Worm (Caenorhabditis elegans) whole organism, L4 larva: ENCODE data around the gene iffb-1.

ENCODE experiments used
- D1046.2 ChIP-seq: fragments of 200-800 bp; sonication (Bioruptor generic); IDR thresholded peaks from 2 replicates; pipeline ENCODE4 v1.3.6; 2022; ENCODE audit warnings: missing genetic modification characterization, missing compliant biosample characterization
- F10B5.3 ChIP-seq: sonication (generic microtip); optimal IDR thresholded peaks from 2 replicates; lab custom pipeline; 2016; ENCODE audit warnings: mild to moderate bottlenecking, missing genetic modification characterization, missing compliant biosample characterization
- F37D6.2 ChIP-seq: sonication (generic microtip); optimal IDR thresholded peaks from 2 replicates; lab custom pipeline; 2016; ENCODE audit warnings: mild to moderate bottlenecking, missing genetic modification characterization, missing compliant biosample characterization
- R02D3.7 ChIP-seq: fragments of 150-350 bp; sonication (generic microtip); optimal IDR thresholded peaks from 3 replicates; lab custom pipeline; 2014; ENCODE audit warnings: missing biosample characterization, missing genetic modification characterization
- Y48G9A.11 ChIP-seq: fragments of 200-800 bp; sonication (Bioruptor generic); IDR thresholded peaks from 2 replicates; pipeline ENCODE4 v1.3.6; 2022; ENCODE audit warnings: missing genetic modification reagents, missing genetic modification characterization, missing compliant biosample characterization
- aha-1 ChIP-seq: fragments of 150-350 bp; peaks from one replicate; lab custom pipeline; 2014; ENCODE audit warnings: missing biosample characterization, missing genetic modification characterization
- ama-1 ChIP-seq: fragments of 150-350 bp; optimal IDR thresholded peaks from 2 replicates; lab custom pipeline; 2014; ENCODE audit warnings: inconsistent platforms, mixed read lengths
- ctbp-1 ChIP-seq: fragments of 200-800 bp; sonication (Bioruptor generic); IDR thresholded peaks from 2 replicates; pipeline ENCODE4 v1.3.6; 2022; ENCODE audit warnings: missing genetic modification reagents, missing genetic modification characterization, missing compliant biosample characterization
- daf-8 ChIP-seq: fragments of 200-800 bp; sonication (Bioruptor generic); IDR thresholded peaks from 2 replicates; pipeline ENCODE4 v1.3.6; 2022; ENCODE audit warnings: missing genetic modification characterization, missing compliant biosample characterization
- dmd-8 ChIP-seq: fragments of 200-800 bp; sonication (Bioruptor generic); IDR thresholded peaks from 2 replicates; pipeline ENCODE4 v1.3.6; 2022; ENCODE audit warnings: missing genetic modification characterization, missing compliant biosample characterization
- dpl-1 ChIP-seq: fragments of 150-350 bp; optimal IDR thresholded peaks from 2 replicates; lab custom pipeline; 2014; ENCODE audit warnings: missing biosample characterization, missing genetic modification reagents, missing genetic modification characterization
- gei-8 ChIP-seq: fragments of 200-800 bp; sonication (Bioruptor generic); optimal IDR thresholded peaks from 2 replicates; lab custom pipeline; 2018; ENCODE audit warnings: mild to moderate bottlenecking, missing genetic modification characterization, missing compliant biosample characterization
- hlh-11 ChIP-seq: fragments of 200-800 bp; sonication (Bioruptor generic); optimal IDR thresholded peaks from 2 replicates; lab custom pipeline; 2018; ENCODE audit warnings: mild to moderate bottlenecking, missing genetic modification characterization, missing compliant biosample characterization
- hlh-30 ChIP-seq: sonication (generic microtip); optimal IDR thresholded peaks from 2 replicates; lab custom pipeline; 2017; ENCODE audit warnings: antibody characterized with exemption, mild to moderate bottlenecking, missing genetic modification characterization, missing compliant biosample characterization; ENCODE audit not compliant: insufficient read depth
- lim-7 ChIP-seq: fragments of 200-800 bp; sonication (Bioruptor generic); IDR thresholded peaks from 2 replicates; pipeline ENCODE4 v1.3.6; 2022; ENCODE audit warnings: missing genetic modification characterization, missing compliant biosample characterization
- lin-15B ChIP-seq: fragments of 150-350 bp; sonication (generic microtip); optimal IDR thresholded peaks from 3 replicates; lab custom pipeline; 2014; ENCODE audit warnings: missing biosample characterization, missing genetic modification characterization
- lin-38 ChIP-seq: fragments of 200-800 bp; sonication (Bioruptor generic); IDR thresholded peaks from 2 replicates; pipeline ENCODE4 v1.3.6; 2022; ENCODE audit warnings: missing genetic modification reagents, missing genetic modification characterization, missing compliant biosample characterization
- lsy-2 ChIP-seq, 2 experiments: fragments of 150-350 bp in 1 of 2; sonication (generic microtip) in 1 of 2; optimal IDR thresholded peaks; 2 replicates each; lab custom pipeline; 2014 to 2017; ENCODE audit warnings: missing biosample characterization in 2 of 2, missing genetic modification characterization in 2 of 2
- madf-9 ChIP-seq: fragments of 200-800 bp; sonication (Bioruptor generic); conservative IDR thresholded peaks from 2 replicates; pipeline ENCODE4 v1.3.6; 2022; ENCODE audit warnings: missing genetic modification reagents, missing genetic modification characterization, missing compliant biosample characterization
- mdl-1 ChIP-seq, 2 experiments: fragments of 150-350 bp in 1 of 2; sonication (generic microtip) in 1 of 2; optimal IDR thresholded peaks; 2 replicates each; lab custom pipeline; 2014 to 2017; ENCODE audit warnings: missing biosample characterization in 2 of 2, missing genetic modification characterization in 2 of 2
- mes-2 ChIP-seq: sonication (generic microtip); optimal IDR thresholded peaks from 2 replicates; lab custom pipeline; 2016; ENCODE audit warnings: missing genotype, mild to moderate bottlenecking, missing genetic modification characterization, missing compliant biosample characterization; ENCODE audit not compliant: poor library complexity, severe bottlenecking
- mxl-2 ChIP-seq: fragments of 200-800 bp; sonication (Bioruptor generic); conservative IDR thresholded peaks from 2 replicates; pipeline ENCODE4 v1.3.6; 2022; ENCODE audit warnings: missing genetic modification reagents, missing genetic modification characterization, missing compliant biosample characterization
- mxl-3 ChIP-seq: fragments of 200-800 bp; sonication (Bioruptor generic); optimal IDR thresholded peaks from 2 replicates; lab custom pipeline; 2018; ENCODE audit warnings: mild to moderate bottlenecking, missing genetic modification characterization, missing compliant biosample characterization
- nhr-11 ChIP-seq: fragments of 150-350 bp; optimal IDR thresholded peaks from 2 replicates; lab custom pipeline; 2014; ENCODE audit warnings: missing biosample characterization, missing genetic modification characterization
- nhr-237 ChIP-seq: sonication (generic microtip); optimal IDR thresholded peaks from 2 replicates; lab custom pipeline; 2017; ENCODE audit warnings: missing biosample characterization, missing genetic modification characterization
- nhr-6 ChIP-seq: fragments of 150-350 bp; optimal IDR thresholded peaks from 2 replicates; lab custom pipeline; 2014; ENCODE audit warnings: missing biosample characterization, missing genetic modification characterization
- pha-4 ChIP-seq, 2 experiments: fragments of 150-350 bp in 1 of 2; fragments of 200-800 bp in 1 of 2; sonication (Bioruptor generic) in 1 of 2; IDR thresholded peaks in 1 of 2; optimal IDR thresholded peaks in 1 of 2; 2 replicates each; pipeline versions ENCODE4 v1.3.6 to Lab custom; 2014 to 2022; ENCODE audit warnings: missing genetic modification characterization in 2 of 2, missing genetic modification reagents in 2 of 2, missing biosample characterization in 1 of 2, missing compliant biosample characterization in 1 of 2
- php-3 ChIP-seq: fragments of 200-800 bp; sonication (Bioruptor generic); IDR thresholded peaks from 2 replicates; pipeline ENCODE4 v1.3.6; 2022; ENCODE audit warnings: missing genetic modification reagents, missing genetic modification characterization, missing compliant biosample characterization
- saeg-2 ChIP-seq: fragments of 200-800 bp; sonication (Bioruptor generic); IDR thresholded peaks from 2 replicates; pipeline ENCODE4 v1.3.6; 2022; ENCODE audit warnings: missing genetic modification reagents, missing genetic modification characterization, missing compliant biosample characterization
- sdz-12 ChIP-seq: fragments of 200-800 bp; sonication (Bioruptor generic); optimal IDR thresholded peaks from 2 replicates; lab custom pipeline; 2018; ENCODE audit warnings: mild to moderate bottlenecking, missing genetic modification characterization, missing compliant biosample characterization
- spr-1 ChIP-seq: sonication (generic microtip); optimal IDR thresholded peaks from 2 replicates; lab custom pipeline; 2016; ENCODE audit warnings: mild to moderate bottlenecking, missing genetic modification characterization, missing compliant biosample characterization
- unc-62 ChIP-seq, 3 experiments: fragments of 150-350 bp in 1 of 3; sonication (generic microtip); optimal IDR thresholded peaks in 2 of 3; peaks in 1 of 3; 1 replicate in 1 of 3; 2 replicates in 2 of 3; lab custom pipeline; 2014 to 2017; ENCODE audit warnings: missing biosample characterization in 3 of 3, missing genetic modification characterization in 3 of 3, missing genetic modification reagents in 3 of 3, missing genotype in 1 of 3
- zfp-2 ChIP-seq: sonication (generic microtip); optimal IDR thresholded peaks from 2 replicates; lab custom pipeline; 2016; ENCODE audit warnings: mild to moderate bottlenecking, missing genetic modification characterization, missing compliant biosample characterization
- ztf-11 ChIP-seq: fragments of 150-350 bp; optimal IDR thresholded peaks from 2 replicates; lab custom pipeline; 2014; ENCODE audit warnings: missing biosample characterization, missing genetic modification characterization
- ztf-7 ChIP-seq: fragments of 150-350 bp; optimal IDR thresholded peaks from 2 replicates; lab custom pipeline; 2014; ENCODE audit warnings: missing biosample characterization, missing genetic modification characterization

The iffb-1 gene

ce11 chrIII:2331033-2331625 is 16.9 kb downstream of the iffb-1 start, which contains the start of the genes Y54F10BM.13 and ppm-1.D (continued):
- no peak for TF ChIP-seq F37D6.2 (tag; lab: Kevin White, UChicago)
- TF ChIP-seq ztf-11 (tag; lab: Kevin White, UChicago), result no peak
- no peak for TF ChIP-seq spr-1 (tag; lab: Kevin White, UChicago)
- TF ChIP-seq dmd-8, result no peak
- peak; percentile 43; the same call in 1 of the 2 replicates for TF ChIP-seq Y48G9A.11 (GFP tag; lab: Robert Waterston, UW)
- no peak for TF ChIP-seq hlh-11 (tag; lab: Kevin White, UChicago)
- no peak for TF ChIP-seq unc-62 (GFP tag; optimal IDR thresholded peaks at IDR 0.05 in 1 of 2; lab: Kevin White, UChicago)
- TF ChIP-seq unc-62 (tag; optimal IDR thresholded peaks at IDR 0.05; lab: Kevin White, UChicago), result no peak
- no peak for TF ChIP-seq sdz-12 (GFP tag; lab: Kevin White, UChicago)
- TF ChIP-seq lsy-2 (tag; optimal IDR thresholded peaks at IDR 0.05; lab: Kevin White, UChicago), result peak in 1 of 2 experiments; percentile 21
- TF ChIP-seq mes-2 (tag; lab: Kevin White, UChicago), result no peak
- peak; percentile 85 for TF ChIP-seq dpl-1 (GFP tag; lab: Kevin White, UChicago)
- TF ChIP-seq daf-8, result no peak

ce11 chrIII:2343273-2343672 is 29.0 kb downstream of the iffb-1 start, which contains the start of gene phf-5:
TSS of gene phf-5 (plus strand) at chrIII:2343573.
- TF ChIP-seq nhr-6 (tag; lab: Kevin White, UChicago) (no peak), mxl-3 (GFP tag; lab: Kevin White, UChicago) (no peak), D1046.2 (no peak), zfp-2 (no peak), php-3 (GFP tag; lab: Robert Waterston, UW) (no peak), nhr-11 (tag; lab: Kevin White, UChicago) (no peak), mdl-1 (tag; optimal IDR thresholded peaks at IDR 0.05; lab: Kevin White, UChicago) (no peak), saeg-2 (GFP tag; lab: Robert Waterston, UW) (no peak), lim-7 (GFP tag; lab: Robert Waterston, UW) (no peak), lin-15B (tag; lab: Kevin White, UChicago) (no peak), mes-2 (tag; lab: Kevin White, UChicago) (no peak), F10B5.3 (tag; lab: Kevin White, UChicago) (no peak), aha-1 (tag; lab: Kevin White, UChicago) (no peak), nhr-237 (tag; lab: Kevin White, UChicago) (no peak), pha-4 (GFP tag; IDR thresholded peaks at IDR 0.05; lab: Robert Waterston, UW) (no peak), pha-4 (tag; optimal IDR thresholded peaks at IDR 0.05; lab: Kevin White, UChicago) (no peak), gei-8 (GFP tag; lab: Kevin White, UChicago) (no peak)

ce11 chrIII:2347291-2347690 is 33.1 kb downstream of the iffb-1 start, which contains the start of gene gip-1:
TSS of gene gip-1 (plus strand) at chrIII:2347591.
- TF ChIP-seq hlh-30 (tag; lab: Kevin White, UChicago), result no peak
- no peak for TF ChIP-seq nhr-237 (tag; lab: Kevin White, UChicago)
- TF ChIP-seq mxl-2, result no peak
- TF ChIP-seq madf-9 (GFP tag; lab: Robert Waterston, UW), result no peak
- no peak for TF ChIP-seq ztf-7 (tag; lab: Kevin White, UChicago)
- no peak for TF ChIP-seq daf-8
- TF ChIP-seq ctbp-1 (GFP tag; lab: Robert Waterston, UW), result no peak
- no peak for TF ChIP-seq aha-1 (tag; lab: Kevin White, UChicago)
- TF ChIP-seq ama-1 (lab: Kevin White, UChicago), result no peak
- TF ChIP-seq R02D3.7 (tag; lab: Kevin White, UChicago), result no peak
- TF ChIP-seq lin-38 (GFP tag; lab: Robert Waterston, UW), result no peak
